Fruit fly (Drosophila melanogaster): ENCODE measurements around the gene CG6324.
A peak's percentile ranks its signal among the peaks of the same experiment; 100 is the strongest.

The CG6324 gene

DNA sequence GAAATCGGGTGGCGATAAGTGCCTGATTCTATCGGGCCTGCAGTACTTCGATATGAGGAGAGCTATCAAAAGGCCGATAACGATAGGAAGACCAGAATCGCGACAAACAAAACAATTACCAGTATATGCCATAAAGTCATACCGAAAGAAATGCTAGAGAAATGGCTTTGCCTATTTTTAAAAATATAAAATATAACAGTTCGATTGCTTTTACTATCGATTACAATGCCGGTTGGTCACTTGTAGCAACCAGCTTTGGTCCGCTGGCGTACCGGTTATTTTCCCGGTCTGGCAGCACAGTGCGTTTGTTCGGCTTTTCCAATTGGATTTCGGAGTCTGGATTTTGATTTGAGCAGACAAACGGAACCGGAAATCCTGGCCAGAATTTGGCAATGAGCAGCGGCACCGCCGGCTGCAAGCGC, 13.4 kb upstream of the CG6324 start, which contains the start of the genes shtd, CG6294 and CG6299:
TSS of gene shtd (minus strand) at position 6 of the 422 bp plus-strand sequence.
TSS of gene CG6294 (plus strand) at position 287 of the 422 bp plus-strand sequence.
TSS of gene CG6299 (plus strand) at position 287 of the 422 bp plus-strand sequence.
- TF ChIP-seq ey (GFP tag; optimal IDR thresholded peaks at IDR 0.05) = no peak
- no peak for TF ChIP-seq h (GFP tag; optimal IDR thresholded peaks at IDR 0.05)
- no peak for TF ChIP-seq CrebA (GFP tag; optimal IDR thresholded peaks at IDR 0.05; ENCODE audit: borderline replicate concordance)
- TF ChIP-seq Jra (GFP tag; optimal IDR thresholded peaks at IDR 0.05) = no peak
- TF ChIP-seq Hr78 (GFP tag; optimal IDR thresholded peaks at IDR 0.05) = no peak
- TF ChIP-seq fru (GFP tag; optimal IDR thresholded peaks at IDR 0.05) = no peak
- TF ChIP-seq dsf (GFP tag; optimal IDR thresholded peaks at IDR 0.05; ENCODE audit: borderline replicate concordance) = no peak
- peak; percentile 87 for TF ChIP-seq Vsx2 (GFP tag; optimal IDR thresholded peaks at IDR 0.05; ENCODE audit: partially characterized antibody)
- no peak for TF ChIP-seq Rel (GFP tag; optimal IDR thresholded peaks at IDR 0.05)
- TF ChIP-seq Rel (tag; optimal IDR thresholded peaks at IDR 0.05) = no peak
- TF ChIP-seq pan (optimal IDR thresholded peaks at IDR 0.05) = no peak
- peak; percentile 12 for TF ChIP-seq sv (GFP tag; optimal IDR thresholded peaks at IDR 0.05)
- no peak for TF ChIP-seq woc (GFP tag; optimal IDR thresholded peaks at IDR 0.05)
- TF ChIP-seq lola (GFP tag; optimal IDR thresholded peaks at IDR 0.05) = no peak
- TF ChIP-seq Abd-B (GFP tag; optimal IDR thresholded peaks at IDR 0.05) = no peak
- TF ChIP-seq Hnf4 (GFP tag; optimal IDR thresholded peaks at IDR 0.05) = no peak
- TF ChIP-seq usp (GFP tag; optimal IDR thresholded peaks at IDR 0.05) = no peak
- TF ChIP-seq Dif (GFP tag; optimal IDR thresholded peaks at IDR 0.05; ENCODE audit: partially characterized antibody) = peak; percentile 67
- TF ChIP-seq Hr83 (GFP tag; optimal IDR thresholded peaks at IDR 0.05; ENCODE audit: poor library complexity, severe bottlenecking) = no peak
- no peak for TF ChIP-seq jim (GFP tag; optimal IDR thresholded peaks at IDR 0.05)
- no peak for TF ChIP-seq psq (GFP tag; optimal IDR thresholded peaks at IDR 0.05)
- TF ChIP-seq sage (GFP tag; optimal IDR thresholded peaks at IDR 0.05) = no peak
- peak; percentile 71 for TF ChIP-seq Myc (optimal IDR thresholded peaks at IDR 0.05)
- no peak for TF ChIP-seq tai (GFP tag; optimal IDR thresholded peaks at IDR 0.05)
- TF ChIP-seq N (GFP tag; optimal IDR thresholded peaks at IDR 0.05) = no peak
- no peak for TF ChIP-seq dl (GFP tag; optimal IDR thresholded peaks at IDR 0.05; ENCODE audit: insufficient read depth in 1 of 2, partially characterized antibody in 2 of 2)
- TF ChIP-seq rgr (GFP tag; optimal IDR thresholded peaks at IDR 0.05) = no peak
- TF ChIP-seq CG32264 (GFP tag; optimal IDR thresholded peaks at IDR 0.05) = no peak
- no peak for TF ChIP-seq HLH106 (tag; optimal IDR thresholded peaks at IDR 0.05)
- TF ChIP-seq foxo (GFP tag; optimal IDR thresholded peaks at IDR 0.05) = no peak
- TF ChIP-seq Dfd (GFP tag; optimal IDR thresholded peaks at IDR 0.05) = no peak
- TF ChIP-seq GATAd (GFP tag; optimal IDR thresholded peaks at IDR 0.05) = no peak
- no peak for TF ChIP-seq CG9705 (GFP tag; optimal IDR thresholded peaks at IDR 0.05)
- no peak for TF ChIP-seq brk (GFP tag; optimal IDR thresholded peaks at IDR 0.05)

DNA sequence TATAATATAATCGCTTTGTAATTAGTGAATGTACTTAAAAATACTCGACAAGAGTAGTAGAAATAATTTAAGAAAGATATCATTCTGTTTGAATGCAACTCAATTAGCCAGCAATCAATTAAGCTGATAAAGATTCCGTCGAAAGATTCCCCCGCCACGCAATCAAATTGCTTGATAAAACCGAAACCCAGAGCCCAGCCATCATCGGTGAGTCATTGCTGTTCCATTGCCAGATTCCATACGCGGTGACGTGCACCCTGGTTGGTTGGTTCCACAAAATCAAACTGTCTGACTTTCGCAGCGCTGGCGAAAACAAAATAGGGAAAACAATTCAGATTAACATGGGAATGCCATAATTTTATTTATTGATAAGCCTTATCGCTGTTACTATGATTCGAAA, 11.4 kb upstream of the CG6324 start:
- no peak for TF ChIP-seq Rel (GFP tag; optimal IDR thresholded peaks at IDR 0.05)
- TF ChIP-seq Rel (tag; optimal IDR thresholded peaks at IDR 0.05) = peak; percentile 87
- no peak for TF ChIP-seq sv (GFP tag; optimal IDR thresholded peaks at IDR 0.05)

DNA sequence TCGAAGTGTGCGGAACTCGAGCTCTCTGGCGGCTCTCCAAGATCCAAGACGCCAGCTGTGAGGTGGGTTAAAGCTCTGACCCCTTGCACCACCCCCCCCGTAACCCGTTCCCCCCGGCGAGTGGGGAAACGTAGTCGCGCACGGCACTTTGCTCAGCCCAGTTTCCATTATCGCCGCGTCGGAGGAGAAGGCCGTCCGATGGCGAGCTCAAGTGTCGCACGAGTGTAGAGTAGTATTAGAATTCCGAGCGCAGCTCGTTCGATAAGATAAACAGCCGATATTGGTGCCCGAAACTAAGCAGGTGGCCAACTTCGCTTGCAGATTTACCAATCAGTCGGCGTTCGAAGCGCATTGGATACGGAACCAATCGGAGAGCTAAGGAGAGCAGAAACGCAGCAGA, 10.5 kb upstream of the CG6324 start:
- TF ChIP-seq jim (GFP tag; optimal IDR thresholded peaks at IDR 0.05) (no peak), GATAd (GFP tag; optimal IDR thresholded peaks at IDR 0.05) (no peak), br (GFP tag; optimal IDR thresholded peaks at IDR 0.05) (no peak), Sp1 (GFP tag; optimal IDR thresholded peaks at IDR 0.05) (no peak), Jra (GFP tag; optimal IDR thresholded peaks at IDR 0.05) (no peak)

DNA sequence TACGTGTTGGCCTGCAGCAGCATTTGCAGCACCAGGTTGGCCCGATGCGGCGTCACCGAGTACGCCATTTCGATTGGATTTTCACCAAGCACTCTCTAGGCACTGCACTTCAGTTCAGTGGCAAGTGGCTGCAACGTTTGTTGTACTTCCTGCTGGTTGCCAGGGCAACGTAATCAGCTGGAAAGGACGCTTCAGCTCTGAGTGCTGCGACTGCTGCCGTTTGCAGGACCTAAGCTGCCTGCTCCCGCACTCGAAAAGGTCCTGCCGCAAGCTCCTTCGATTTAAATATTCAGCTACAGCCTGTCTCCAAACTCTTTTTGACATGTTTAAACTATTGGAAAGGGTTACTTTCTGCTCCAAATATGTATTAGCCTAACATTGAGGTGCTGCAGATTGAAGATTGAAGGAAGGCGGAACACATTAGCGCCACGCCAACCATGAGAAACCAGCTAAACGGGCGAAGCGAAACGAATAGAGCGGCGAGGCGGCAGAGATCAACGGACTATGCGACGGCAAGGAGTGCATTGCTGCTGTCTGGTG, 8.4 kb upstream of the CG6324 start, which contains the start of the genes CG15642 and CG15641:
TSS of gene CG15642 (minus strand) at position 356 of the 540 bp plus-strand sequence.
TSS of gene CG15641 (plus strand) at position 490 of the 540 bp plus-strand sequence.
- TF ChIP-seq rgr (GFP tag; optimal IDR thresholded peaks at IDR 0.05) = no peak
- no peak for TF ChIP-seq Hr83 (GFP tag; optimal IDR thresholded peaks at IDR 0.05; ENCODE audit: poor library complexity, severe bottlenecking)
- TF ChIP-seq woc (GFP tag; optimal IDR thresholded peaks at IDR 0.05) = no peak
- no peak for TF ChIP-seq usp (GFP tag; optimal IDR thresholded peaks at IDR 0.05)
- no peak for TF ChIP-seq CrebA (GFP tag; optimal IDR thresholded peaks at IDR 0.05; ENCODE audit: borderline replicate concordance)
- no peak for TF ChIP-seq tai (GFP tag; optimal IDR thresholded peaks at IDR 0.05)
- no peak for TF ChIP-seq Mio (GFP tag; optimal IDR thresholded peaks at IDR 0.05)
- TF ChIP-seq Rel (GFP tag; optimal IDR thresholded peaks at IDR 0.05) = no peak
- TF ChIP-seq Rel (tag; optimal IDR thresholded peaks at IDR 0.05) = no peak
- no peak for TF ChIP-seq Dif (GFP tag; optimal IDR thresholded peaks at IDR 0.05; ENCODE audit: partially characterized antibody)
- no peak for TF ChIP-seq CG9705 (GFP tag; optimal IDR thresholded peaks at IDR 0.05)
- no peak for TF ChIP-seq dsf (GFP tag; optimal IDR thresholded peaks at IDR 0.05; ENCODE audit: borderline replicate concordance)
- no peak for TF ChIP-seq CG32264 (GFP tag; optimal IDR thresholded peaks at IDR 0.05)
- TF ChIP-seq Abd-B (GFP tag; optimal IDR thresholded peaks at IDR 0.05) = no peak
- no peak for TF ChIP-seq Hnf4 (GFP tag; optimal IDR thresholded peaks at IDR 0.05)
- TF ChIP-seq dmrt93B (GFP tag; optimal IDR thresholded peaks at IDR 0.05) = no peak
- no peak for TF ChIP-seq sage (GFP tag; optimal IDR thresholded peaks at IDR 0.05)
- no peak for TF ChIP-seq Jra (GFP tag; optimal IDR thresholded peaks at IDR 0.05)
- TF ChIP-seq sv (GFP tag; optimal IDR thresholded peaks at IDR 0.05) = no peak
- no peak for TF ChIP-seq Hr78 (GFP tag; optimal IDR thresholded peaks at IDR 0.05)

Data from whole organism, wandering third instar larva.